Fruit fly (Drosophila melanogaster) whole organism, embryonic: ENCODE results near the gene Pi4KIIalpha.
A peak's percentile ranks its signal among the peaks of the same experiment; 100 is the strongest.

Experiments
- Atf6 ChIP-seq: fragments of 200-800 bp; sonication (Bioruptor generic); IDR thresholded peaks from 2 replicates; pipeline ENCODE4 v1.3.6; 2022; ENCODE audit warnings: missing biosample characterization, missing genetic modification characterization
- CG10267 ChIP-seq: fragments of 200-800 bp; sonication (Bioruptor generic); optimal IDR thresholded peaks from 2 replicates; lab custom pipeline; 2018; ENCODE audit warnings: missing biosample characterization, mild to moderate bottlenecking, missing genetic modification characterization, moderate library complexity
- CG11504 ChIP-seq: fragments of 200-800 bp; sonication (Bioruptor generic); optimal IDR thresholded peaks from 3 replicates; lab custom pipeline; 2019; ENCODE audit warnings: missing biosample characterization, mild to moderate bottlenecking, missing genetic modification characterization, moderate library complexity
- CG11560 ChIP-seq: fragments of 200-800 bp; sonication (Bioruptor generic); IDR thresholded peaks from 3 replicates; pipeline ENCODE4 v1.3.6; 2022; ENCODE audit warnings: missing biosample characterization, missing genetic modification characterization
- CG11723 ChIP-seq: fragments of 200-800 bp; sonication (Bioruptor generic); optimal IDR thresholded peaks from 2 replicates; lab custom pipeline; 2017; ENCODE audit warnings: missing biosample characterization, mild to moderate bottlenecking, missing genetic modification characterization
- CG12155 ChIP-seq: fragments of 200-800 bp; sonication (Bioruptor generic); optimal IDR thresholded peaks from 3 replicates; lab custom pipeline; 2016; ENCODE audit warnings: missing biosample characterization, missing genetic modification characterization
- CG12219 ChIP-seq: fragments of 200-800 bp; sonication (Bioruptor generic); optimal IDR thresholded peaks from 3 replicates; lab custom pipeline; 2018; ENCODE audit warnings: missing biosample characterization, mild to moderate bottlenecking, missing genetic modification characterization
- CG13424 ChIP-seq: fragments of 200-800 bp; sonication (Bioruptor generic); optimal IDR thresholded peaks from 2 replicates; lab custom pipeline; 2019; ENCODE audit warnings: missing biosample characterization, mild to moderate bottlenecking, missing genetic modification characterization, moderate library complexity
- CG13624 ChIP-seq: fragments of 200-800 bp; sonication (Bioruptor generic); optimal IDR thresholded peaks from 2 replicates; lab custom pipeline; 2016; ENCODE audit warnings: missing biosample characterization, missing genetic modification characterization
- CG1529 ChIP-seq: fragments of 200-800 bp; sonication (Bioruptor generic); optimal IDR thresholded peaks from 3 replicates; lab custom pipeline; 2018; ENCODE audit warnings: missing biosample characterization, missing genetic modification characterization
- CG15479 ChIP-seq: fragments of 200-800 bp; sonication (Bioruptor generic); optimal IDR thresholded peaks from 3 replicates; lab custom pipeline; 2019; ENCODE audit warnings: missing biosample characterization, mild to moderate bottlenecking, missing genetic modification characterization, moderate library complexity
- CG1602 ChIP-seq: fragments of 200-800 bp; sonication (Bioruptor generic); optimal IDR thresholded peaks from 3 replicates; lab custom pipeline; 2016; ENCODE audit warnings: missing biosample characterization, missing genetic modification characterization
- CG1603 ChIP-seq: fragments of 200-800 bp; sonication (Bioruptor generic); optimal IDR thresholded peaks from 2 replicates; lab custom pipeline; 2019; ENCODE audit warnings: missing biosample characterization, mild to moderate bottlenecking, missing genetic modification characterization, moderate library complexity
- CG1647 ChIP-seq: fragments of 200-800 bp; sonication (Bioruptor generic); optimal IDR thresholded peaks from 3 replicates; lab custom pipeline; 2016; ENCODE audit warnings: missing biosample characterization, missing genetic modification characterization
- CG16815 ChIP-seq: fragments of 200-800 bp; sonication (Bioruptor generic); optimal IDR thresholded peaks from 3 replicates; lab custom pipeline; 2017; ENCODE audit warnings: missing biosample characterization, mild to moderate bottlenecking, missing genetic modification characterization
- CG16863 ChIP-seq: fragments of 200-800 bp; sonication (Bioruptor generic); optimal IDR thresholded peaks from 3 replicates; lab custom pipeline; 2016; ENCODE audit warnings: missing biosample characterization, missing genetic modification characterization
- CG18764 ChIP-seq: fragments of 200-800 bp; sonication (Bioruptor generic); optimal IDR thresholded peaks from 3 replicates; lab custom pipeline; 2016; ENCODE audit warnings: missing biosample characterization, missing genetic modification characterization
- CG3065 ChIP-seq: fragments of 200-800 bp; sonication (Bioruptor generic); optimal IDR thresholded peaks from 2 replicates; lab custom pipeline; 2016; ENCODE audit warnings: missing biosample characterization, missing genetic modification characterization
- CG3163 ChIP-seq: fragments of 200-800 bp; sonication (Bioruptor generic); optimal IDR thresholded peaks from 3 replicates; lab custom pipeline; 2016; ENCODE audit warnings: missing biosample characterization, missing genetic modification characterization
- CG32532 ChIP-seq: fragments of 200-800 bp; sonication (Bioruptor generic); IDR thresholded peaks from 2 replicates; pipeline ENCODE4 v1.3.6; 2022; ENCODE audit warnings: missing biosample characterization, missing genetic modification characterization
- CG6272 ChIP-seq: fragments of 200-800 bp; sonication (Bioruptor generic); IDR thresholded peaks from 2 replicates; pipeline ENCODE4 v1.3.6; 2022; ENCODE audit warnings: missing biosample characterization, missing genetic modification characterization
- CG9437 ChIP-seq: fragments of 200-800 bp; sonication (Bioruptor generic); optimal IDR thresholded peaks from 2 replicates; lab custom pipeline; 2018; ENCODE audit warnings: missing biosample characterization, mild to moderate bottlenecking, missing genetic modification characterization
- Dad ChIP-seq: fragments of 200-800 bp; sonication (Bioruptor generic); optimal IDR thresholded peaks from 3 replicates; lab custom pipeline; 2016; ENCODE audit warnings: missing biosample characterization, missing genetic modification characterization
- E2f2 ChIP-seq: fragments of 200-800 bp; sonication (Bioruptor generic); IDR thresholded peaks from 2 replicates; pipeline ENCODE4 v1.3.6; 2022; ENCODE audit warnings: missing biosample characterization, missing genetic modification characterization
- ERR ChIP-seq: fragments of 200-800 bp; sonication (Bioruptor generic); optimal IDR thresholded peaks from 2 replicates; lab custom pipeline; 2016; ENCODE audit warnings: missing biosample characterization, missing genetic modification characterization
- Elba2 ChIP-seq: fragments of 200-800 bp; sonication (Bioruptor generic); optimal IDR thresholded peaks from 3 replicates; lab custom pipeline; 2016; ENCODE audit warnings: missing biosample characterization, missing genetic modification characterization
- Ets65A ChIP-seq: fragments of 200-800 bp; sonication (Bioruptor generic); peaks from one replicate; lab custom pipeline; 2016; ENCODE audit warnings: missing biosample characterization, missing genetic modification characterization
- GATAe ChIP-seq: fragments of 200-800 bp; sonication (Bioruptor generic); conservative IDR thresholded peaks from 2 replicates; pipeline ENCODE4 v1.3.6; 2022; ENCODE audit warnings: missing biosample characterization, missing genetic modification characterization
- Hey ChIP-seq: fragments of 200-800 bp; sonication (Bioruptor generic); optimal IDR thresholded peaks from 3 replicates; lab custom pipeline; 2018; ENCODE audit warnings: missing biosample characterization, mild to moderate bottlenecking, missing genetic modification characterization
- Hmx ChIP-seq: fragments of 200-800 bp; sonication (Bioruptor generic); optimal IDR thresholded peaks from 2 replicates; lab custom pipeline; 2016; ENCODE audit warnings: missing biosample characterization, missing genetic modification characterization
- Hr3 ChIP-seq: fragments of 200-800 bp; sonication (Bioruptor generic); optimal IDR thresholded peaks from 3 replicates; lab custom pipeline; 2016; ENCODE audit warnings: missing biosample characterization, missing genetic modification characterization
- Mes4 ChIP-seq: fragments of 200-800 bp; sonication (Bioruptor generic); optimal IDR thresholded peaks from 2 replicates; lab custom pipeline; 2016; ENCODE audit warnings: missing biosample characterization, missing genetic modification characterization
- Nf-YC ChIP-seq: fragments of 200-800 bp; optimal IDR thresholded peaks from 3 replicates; lab custom pipeline; 2019; ENCODE audit warnings: missing biosample characterization, mild to moderate bottlenecking, missing genetic modification characterization, moderate library complexity
- Poxn ChIP-seq: fragments of 200-800 bp; sonication (Bioruptor generic); IDR thresholded peaks from 2 replicates; pipeline ENCODE4 v1.3.6; 2022; ENCODE audit warnings: missing biosample characterization, missing genetic modification characterization
- Sox100B ChIP-seq: fragments of 200-800 bp; sonication (Bioruptor generic); optimal IDR thresholded peaks from 3 replicates; lab custom pipeline; 2018; ENCODE audit warnings: missing biosample characterization, mild to moderate bottlenecking, missing genetic modification characterization
- Trl ChIP-seq, 3 experiments: fragments of >200 bp in 2 of 3; fragments of 200-800 bp in 1 of 3; sonication (Bioruptor generic) in 1 of 3; optimal IDR thresholded peaks; 2 replicates in 1 of 3; 3 replicates in 2 of 3; lab custom pipeline; 2016 to 2017; ENCODE audit warnings: missing biosample characterization in 1 of 3, missing genetic modification characterization in 1 of 3
- Xbp1 ChIP-seq: fragments of 200-800 bp; sonication (Bioruptor generic); optimal IDR thresholded peaks from 3 replicates; lab custom pipeline; 2016; ENCODE audit warnings: missing biosample characterization, mild to moderate bottlenecking, missing genetic modification characterization
- ase ChIP-seq: fragments of 200-800 bp; sonication (Bioruptor generic); IDR thresholded peaks from 3 replicates; pipeline ENCODE4 v1.3.6; 2022; ENCODE audit warnings: missing biosample characterization, missing genetic modification characterization
- chn ChIP-seq: fragments of 200-800 bp; sonication (Bioruptor generic); optimal IDR thresholded peaks from 2 replicates; lab custom pipeline; 2016; ENCODE audit warnings: missing biosample characterization, missing genetic modification characterization
- crc ChIP-seq: fragments of 200-800 bp; sonication (Bioruptor generic); optimal IDR thresholded peaks from 2 replicates; lab custom pipeline; 2016; ENCODE audit warnings: missing biosample characterization, missing genetic modification characterization
- dan ChIP-seq: fragments of 200-800 bp; sonication (Bioruptor generic); IDR thresholded peaks from 2 replicates; pipeline ENCODE4 v1.3.6; 2022; ENCODE audit warnings: missing biosample characterization, missing genetic modification characterization
- danr ChIP-seq: fragments of 200-800 bp; sonication (Bioruptor generic); IDR thresholded peaks from 2 replicates; pipeline ENCODE4 v1.3.6; 2022; ENCODE audit warnings: missing biosample characterization, missing genetic modification characterization
- ems ChIP-seq: fragments of 200-800 bp; sonication (Bioruptor generic); optimal IDR thresholded peaks from 3 replicates; lab custom pipeline; 2016; ENCODE audit warnings: missing biosample characterization, missing genetic modification characterization
- hbn ChIP-seq: fragments of 200-800 bp; sonication (Bioruptor generic); IDR thresholded peaks from 2 replicates; pipeline ENCODE4 v1.3.6; 2022; ENCODE audit warnings: missing biosample characterization, missing genetic modification characterization; ENCODE audit not compliant: partially characterized antibody
- ind ChIP-seq: fragments of 200-800 bp; sonication (Bioruptor generic); optimal IDR thresholded peaks from 3 replicates; lab custom pipeline; 2016; ENCODE audit warnings: missing biosample characterization, missing genetic modification characterization
- jigr1 ChIP-seq: fragments of 200-800 bp; sonication (Bioruptor generic); IDR thresholded peaks from 3 replicates; pipeline ENCODE4 v1.3.6; 2022; ENCODE audit warnings: missing biosample characterization, missing genetic modification characterization
- lmd ChIP-seq: fragments of 200-800 bp; sonication (Bioruptor generic); IDR thresholded peaks from 2 replicates; pipeline ENCODE4 v1.3.6; 2022; ENCODE audit warnings: missing biosample characterization, missing genetic modification characterization
- mam ChIP-seq: fragments of 200-800 bp; sonication (Bioruptor generic); optimal IDR thresholded peaks from 3 replicates; lab custom pipeline; 2016; ENCODE audit warnings: missing biosample characterization, missing genetic modification characterization
- nerfin-2 ChIP-seq: fragments of 200-800 bp; sonication (Bioruptor generic); IDR thresholded peaks from 2 replicates; pipeline ENCODE4 v1.3.6; 2022; ENCODE audit warnings: missing biosample characterization, missing genetic modification characterization; ENCODE audit not compliant: partially characterized antibody
- psq ChIP-seq: fragments of 200-800 bp; sonication (Bioruptor generic); optimal IDR thresholded peaks from 2 replicates; lab custom pipeline; 2017; ENCODE audit warnings: missing biosample characterization, missing genetic modification characterization
- slbo ChIP-seq: fragments of 200-800 bp; sonication (Bioruptor generic); IDR thresholded peaks from 2 replicates; pipeline ENCODE4 v1.3.6; 2022; ENCODE audit warnings: missing biosample characterization, missing genetic modification characterization
- sob ChIP-seq: fragments of 200-800 bp; sonication (Bioruptor generic); IDR thresholded peaks from 2 replicates; pipeline ENCODE4 v1.3.6; 2022; ENCODE audit warnings: missing biosample characterization, missing genetic modification characterization

Gene Pi4KIIalpha

DNA sequence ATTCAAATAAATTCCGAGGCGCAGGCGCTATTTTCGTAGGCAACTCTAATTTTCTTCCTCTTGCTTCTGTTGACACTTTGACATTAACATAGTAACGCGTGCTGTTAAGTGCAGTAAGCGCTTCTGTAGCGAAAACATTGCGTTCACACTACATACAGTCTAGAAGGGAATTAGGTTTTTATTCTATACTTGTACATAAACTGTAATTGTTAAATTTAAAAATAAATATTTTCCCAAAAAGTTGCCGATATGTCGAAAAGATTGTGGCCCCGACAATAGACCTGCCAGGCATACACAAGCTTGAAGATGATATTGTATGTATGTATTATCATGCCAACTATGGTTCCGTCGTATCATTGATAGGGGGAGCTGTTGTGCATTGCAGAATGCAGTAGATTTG, 43.0 kb upstream of the Pi4KIIalpha start, which contains the start of gene asl (continued):
- TF ChIP-seq CG9437 (GFP tag; lab: Kevin White, UChicago) (peak; percentile 46), Elba2 (GFP tag; lab: Kevin White, UChicago) (peak; percentile 96), CG13624 (GFP tag; lab: Kevin White, UChicago) (peak; percentile 49), psq (peak; percentile 14), jigr1 (GFP tag; lab: Robert Waterston, UW) (no peak), CG12155 (GFP tag; lab: Kevin White, UChicago) (peak; percentile 63), CG12219 (GFP tag; lab: Kevin White, UChicago) (peak; percentile 19), slbo (GFP tag; lab: Robert Waterston, UW) (peak; percentile 62), GATAe (GFP tag; lab: Robert Waterston, UW) (no peak), Hr3 (peak; percentile 64), Poxn (GFP tag; lab: Robert Waterston, UW) (no peak), CG16815 (GFP tag; lab: Kevin White, UChicago) (peak; percentile 39), CG1647 (GFP tag; lab: Kevin White, UChicago) (peak; percentile 56), CG32532 (peak; percentile 76), dan (GFP tag; lab: Robert Waterston, UW) (no peak), E2f2 (GFP tag; lab: Robert Waterston, UW) (peak; percentile 84), hbn (GFP tag; lab: Robert Waterston, UW) (no peak), CG10267 (peak; percentile 80), Hey (tag; lab: Kevin White, UChicago) (no peak), Hmx (GFP tag; lab: Kevin White, UChicago) (no peak), danr (no peak), CG3163 (GFP tag; lab: Kevin White, UChicago) (peak; percentile 24), CG6272 (GFP tag; lab: Robert Waterston, UW) (peak; percentile 47), CG11560 (no peak), CG11504 (tag; lab: Kevin White, UChicago) (no peak), lmd (GFP tag; lab: Robert Waterston, UW) (peak; percentile 67), CG3065 (GFP tag; lab: Kevin White, UChicago) (peak; percentile 19), sob (peak; percentile 48; the same call in 1 of the 2 replicates), Atf6 (peak; percentile 56), CG1529 (GFP tag; lab: Kevin White, UChicago) (no peak), CG15479 (GFP tag; lab: Kevin White, UChicago) (peak; percentile 41), Mes4 (GFP tag; lab: Kevin White, UChicago) (peak; percentile 34), CG18764 (peak; percentile 63), ERR (GFP tag; lab: Kevin White, UChicago) (no peak), CG11723 (GFP tag; lab: Kevin White, UChicago) (peak; percentile 15), ems (GFP tag; lab: Kevin White, UChicago) (peak; percentile 52), Trl (optimal IDR thresholded peaks at IDR 0.05; lab: Kevin White, UChicago) (no peak), Trl (GFP tag; optimal IDR thresholded peaks at IDR 0.05; lab: Kevin White, UChicago) (peak; percentile 31), Ets65A (GFP tag; lab: Kevin White, UChicago) (peak; percentile 94), CG16863 (GFP tag; lab: Kevin White, UChicago) (peak; percentile 34), Sox100B (GFP tag; lab: Kevin White, UChicago) (no peak), CG13424 (tag; lab: Kevin White, UChicago) (peak; percentile 79), Dad (GFP tag; lab: Kevin White, UChicago) (peak; percentile 7), nerfin-2 (GFP tag; lab: Robert Waterston, UW) (no peak), Xbp1 (GFP tag; lab: Kevin White, UChicago) (peak; percentile 69), CG1602 (peak; percentile 38), ase (GFP tag; lab: Robert Waterston, UW) (peak; percentile 55; the same call in 1 of the 3 replicates), mam (GFP tag; lab: Kevin White, UChicago) (peak; percentile 44), Nf-YC (tag; lab: Kevin White, UChicago) (peak; percentile 68), CG1603 (tag; lab: Kevin White, UChicago) (peak; percentile 79), crc (GFP tag; lab: Kevin White, UChicago) (peak; percentile 49), ind (GFP tag; lab: Kevin White, UChicago) (no peak), chn (GFP tag; lab: Kevin White, UChicago) (peak; percentile 76)
